Worm (Caenorhabditis elegans) whole organism, midembryonic: ENCODE measurements around the gene Y64G10A.10.

Source experiments
- T22C8.4 ChIP-seq: fragments of 200-800 bp; sonication (Bioruptor generic); IDR thresholded peaks from 2 replicates; pipeline ENCODE4 v1.3.6; 2022; ENCODE audit warnings: missing genetic modification characterization, missing compliant biosample characterization
- cog-1 ChIP-seq: sonication (generic microtip); optimal IDR thresholded peaks from 2 replicates; lab custom pipeline; 2016; ENCODE audit warnings: missing genetic modification characterization, missing compliant biosample characterization
- flt-1 ChIP-seq: fragments of 200-800 bp; sonication (Bioruptor generic); IDR thresholded peaks from 2 replicates; pipeline ENCODE4 v1.3.6; 2022; ENCODE audit warnings: missing genetic modification characterization, missing compliant biosample characterization
- klf-2 ChIP-seq: fragments of 200-800 bp; sonication (Bioruptor generic); conservative IDR thresholded peaks from 2 replicates; pipeline ENCODE4 v1.3.6; 2022; ENCODE audit warnings: missing genetic modification reagents, missing genetic modification characterization, missing compliant biosample characterization
- med-1 ChIP-seq: sonication (generic microtip); optimal IDR thresholded peaks from 2 replicates; lab custom pipeline; 2017; ENCODE audit warnings: missing genetic modification characterization, mild to moderate bottlenecking, missing compliant biosample characterization, antibody characterized with exemption, missing genetic modification reagents; ENCODE audit not compliant: insufficient read depth
- ref-1 ChIP-seq: fragments of 200-800 bp; sonication (Bioruptor generic); conservative IDR thresholded peaks from 2 replicates; pipeline ENCODE4 v1.3.6; 2022; ENCODE audit warnings: missing genetic modification reagents, missing genetic modification characterization, missing compliant biosample characterization
- tab-1 ChIP-seq: fragments of 200-800 bp; sonication (Bioruptor generic); IDR thresholded peaks from 2 replicates; pipeline ENCODE4 v1.3.6; 2022; ENCODE audit warnings: missing genetic modification characterization, missing compliant biosample characterization
- ztf-23 ChIP-seq: fragments of 200-800 bp; sonication (Bioruptor generic); IDR thresholded peaks from 2 replicates; pipeline ENCODE4 v1.3.6; 2022; ENCODE audit warnings: missing genetic modification reagents, missing genetic modification characterization, missing compliant biosample characterization
- ztf-29 ChIP-seq: fragments of 200-800 bp; sonication (Bioruptor generic); IDR thresholded peaks from 2 replicates; pipeline ENCODE4 v1.3.6; 2022; ENCODE audit warnings: missing genetic modification reagents, missing genetic modification characterization, missing compliant biosample characterization

Y64G10A.10 gene

DNA sequence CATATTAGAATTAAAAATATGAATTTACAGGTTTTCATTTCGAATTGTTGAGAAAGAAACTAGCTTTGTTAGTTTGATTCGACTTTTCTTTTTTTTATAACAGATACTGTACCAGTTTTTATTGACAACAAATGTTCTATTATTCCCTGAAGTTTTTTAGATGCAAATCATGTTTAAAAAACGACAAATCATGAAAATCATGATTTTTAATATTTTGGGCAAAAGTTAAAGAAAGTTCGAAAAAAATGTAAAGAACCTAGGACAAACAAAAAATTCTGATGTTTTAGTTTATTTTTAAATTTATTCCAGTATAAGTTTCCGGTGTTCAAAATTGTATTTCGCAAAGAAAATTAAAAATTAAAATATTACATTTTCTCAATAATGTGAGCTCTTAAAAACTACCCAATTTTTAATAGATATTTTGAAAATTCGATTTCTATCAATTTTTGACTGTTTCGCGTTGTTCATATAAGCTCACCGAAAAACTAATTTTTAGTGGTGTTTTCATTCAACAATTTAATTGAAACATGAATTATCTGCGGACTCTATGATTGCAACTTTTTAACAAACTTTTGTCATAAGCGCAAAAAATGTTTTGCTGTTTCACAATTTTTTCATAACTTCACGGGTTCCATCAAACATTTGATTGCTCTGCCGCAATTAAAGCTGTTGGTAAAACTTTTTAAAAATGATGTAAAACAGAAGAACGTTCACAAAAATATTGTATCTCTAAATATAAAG, at the start of gene Y64G10A.10:
TSS of gene Y64G10A.10 (minus strand) at position 51 of the 741 bp plus-strand sequence.
- TF ChIP-seq ztf-23 (GFP tag; lab: Robert Waterston, UW) (no peak), cog-1 (tag; lab: Kevin White, UChicago) (no peak), tab-1 (no peak)

DNA sequence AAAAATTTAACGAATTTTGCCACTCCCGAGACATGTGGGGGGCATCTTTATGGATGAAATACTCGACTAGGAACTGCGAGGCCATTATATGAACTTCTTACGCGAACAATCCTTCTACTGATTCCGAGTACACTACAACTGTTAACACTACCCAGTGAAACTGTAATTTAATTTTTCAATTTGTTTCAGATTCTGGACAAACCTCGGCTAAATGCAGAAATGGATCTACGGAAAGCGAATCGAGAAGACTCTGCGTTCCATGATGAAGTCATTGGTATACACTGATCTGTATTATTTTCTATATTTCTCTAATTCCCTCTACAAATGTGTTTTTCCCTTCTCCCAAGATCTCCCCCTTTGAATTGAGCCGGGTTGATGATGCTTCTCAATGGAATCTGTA, 43.7 kb upstream of the Y64G10A.10 start:
- no peak for TF ChIP-seq med-1
- no peak for TF ChIP-seq tab-1
- TF ChIP-seq T22C8.4 (GFP tag; lab: Robert Waterston, UW): no peak
- no peak for TF ChIP-seq ztf-29

DNA sequence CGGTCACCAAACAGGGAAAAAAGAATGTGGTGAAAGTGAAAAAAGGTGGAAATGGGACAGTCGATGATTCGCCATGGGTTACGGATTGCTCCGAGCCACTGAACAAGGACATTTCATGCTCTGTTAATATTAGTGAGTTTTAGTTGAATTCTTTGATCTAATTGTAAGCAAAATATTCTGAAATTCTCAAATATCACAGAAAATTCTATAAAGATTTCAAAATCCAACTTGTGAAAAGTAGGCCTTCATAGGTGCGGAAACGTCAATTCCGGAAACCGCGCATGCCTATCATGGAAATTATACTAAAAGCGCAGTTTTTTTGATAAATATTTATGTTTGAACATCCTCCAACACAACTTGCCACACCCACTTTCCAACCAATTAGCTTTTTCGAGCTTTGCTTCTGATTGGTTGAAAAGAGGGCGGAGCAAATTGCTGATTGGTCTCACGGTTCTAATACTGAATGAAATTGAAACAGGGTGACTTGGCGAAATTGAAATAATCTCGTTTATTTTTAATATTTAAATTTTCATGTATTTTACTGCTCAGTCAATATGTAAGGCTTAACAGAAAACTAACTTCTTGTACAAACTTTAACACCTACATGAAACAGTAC, 35.6 kb upstream of the Y64G10A.10 start:
- TF ChIP-seq T22C8.4 (GFP tag; lab: Robert Waterston, UW) (no peak), ztf-29 (no peak), tab-1 (no peak), flt-1 (GFP tag; lab: Robert Waterston, UW) (no peak), ref-1 (no peak), cog-1 (tag; lab: Kevin White, UChicago) (no peak), ztf-23 (GFP tag; lab: Robert Waterston, UW) (no peak), med-1 (no peak), klf-2 (GFP tag; lab: Robert Waterston, UW) (no peak)

DNA sequence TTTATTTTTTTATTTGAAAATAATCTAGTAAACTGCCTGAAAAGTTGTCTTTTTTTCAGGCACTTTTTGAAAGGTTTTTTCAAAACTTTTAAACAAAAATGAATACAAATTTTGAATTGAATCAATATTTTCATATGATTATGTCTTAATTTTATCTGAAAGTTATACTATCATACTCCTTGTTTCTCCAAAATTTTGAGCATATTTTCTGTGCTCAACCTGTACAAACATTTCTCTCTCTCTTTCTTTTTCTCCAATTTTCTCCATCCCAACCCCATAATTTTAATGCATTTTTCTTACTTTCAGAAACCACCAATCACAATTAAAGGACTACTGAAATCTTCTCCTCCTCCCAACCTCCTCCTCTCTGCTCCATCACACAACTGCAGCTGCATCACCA, 34.9 kb upstream of the Y64G10A.10 start, which contains the start of gene ilcr-1:
TSS of gene ilcr-1 (plus strand) at position 301 of the 400 bp plus-strand sequence.
- TF ChIP-seq flt-1 (GFP tag; lab: Robert Waterston, UW) (no peak), med-1 (no peak), cog-1 (tag; lab: Kevin White, UChicago) (no peak)

DNA sequence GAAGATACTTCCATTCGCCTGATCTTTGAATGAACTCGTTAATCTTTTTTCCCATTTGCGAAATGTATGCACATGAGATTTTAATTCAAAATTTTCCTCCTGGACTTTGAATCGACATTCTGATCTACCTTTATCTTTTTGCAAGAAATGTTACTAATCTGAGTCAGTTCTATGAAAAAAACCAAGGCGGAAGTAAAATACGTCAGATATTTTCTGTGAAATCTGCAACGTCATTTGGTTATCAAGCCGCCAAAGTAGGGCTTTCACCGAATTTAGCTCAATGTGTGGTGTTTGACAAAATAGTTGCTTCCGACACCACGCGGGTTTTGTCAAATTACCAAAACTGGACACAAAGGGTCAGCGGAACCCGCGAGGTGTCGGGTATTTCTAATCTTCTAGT, 33.6 kb upstream of the Y64G10A.10 start:
- TF ChIP-seq cog-1 (tag; lab: Kevin White, UChicago): no peak
- TF ChIP-seq ref-1: no peak
- TF ChIP-seq flt-1 (GFP tag; lab: Robert Waterston, UW): no peak
- no peak for TF ChIP-seq tab-1
- no peak for TF ChIP-seq med-1
- no peak for TF ChIP-seq ztf-29
- TF ChIP-seq klf-2 (GFP tag; lab: Robert Waterston, UW): no peak
- no peak for TF ChIP-seq T22C8.4 (GFP tag; lab: Robert Waterston, UW)
- TF ChIP-seq ztf-23 (GFP tag; lab: Robert Waterston, UW): no peak

DNA sequence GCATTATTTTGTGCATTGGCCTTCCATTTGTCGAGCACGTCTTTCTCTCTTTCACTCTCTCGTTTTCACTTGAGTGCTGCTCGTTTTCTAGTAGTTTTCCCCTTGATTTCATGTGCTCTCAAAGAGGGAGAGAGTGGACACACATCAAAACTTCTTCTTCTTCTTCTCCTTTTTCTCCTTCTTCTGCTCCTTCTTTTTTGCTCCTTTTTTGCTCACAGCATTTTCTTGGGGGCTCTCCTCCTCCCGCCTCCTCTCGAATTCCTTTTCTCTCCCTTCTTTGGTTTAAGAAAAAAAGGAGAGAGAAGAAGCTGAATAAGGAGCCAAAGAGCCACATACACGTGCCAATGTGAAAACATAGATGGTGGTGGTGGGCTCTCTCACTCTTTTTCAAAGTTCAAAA, 31.3 kb upstream of the Y64G10A.10 start:
- TF ChIP-seq ztf-29 (no peak), ref-1 (no peak), med-1 (no peak), T22C8.4 (GFP tag; lab: Robert Waterston, UW) (no peak), flt-1 (GFP tag; lab: Robert Waterston, UW) (no peak), ztf-23 (GFP tag; lab: Robert Waterston, UW) (no peak), tab-1 (no peak), klf-2 (GFP tag; lab: Robert Waterston, UW) (no peak), cog-1 (tag; lab: Kevin White, UChicago) (no peak)

DNA sequence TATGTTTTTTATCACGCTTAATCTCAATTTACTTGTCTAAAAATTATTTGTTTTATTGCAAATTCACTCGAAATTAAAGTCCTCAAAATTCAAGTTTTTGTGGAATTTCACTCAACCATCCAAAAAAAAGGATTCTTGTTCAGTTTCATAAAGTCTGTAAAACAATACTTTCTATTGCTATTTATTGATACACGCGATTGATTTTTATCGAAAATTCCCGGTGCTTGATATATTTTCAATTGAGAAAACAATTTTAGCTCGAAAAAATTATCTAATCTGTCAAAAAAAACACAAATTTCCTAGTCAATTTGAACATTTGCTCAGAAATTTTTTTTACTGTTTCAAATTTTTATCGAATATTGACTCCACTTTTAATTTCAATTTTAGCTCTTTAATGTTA, 28.7 kb upstream of the Y64G10A.10 start:
- TF ChIP-seq ztf-29 (no peak), T22C8.4 (GFP tag; lab: Robert Waterston, UW) (no peak), tab-1 (no peak), cog-1 (tag; lab: Kevin White, UChicago) (no peak), ref-1 (no peak), flt-1 (GFP tag; lab: Robert Waterston, UW) (no peak), klf-2 (GFP tag; lab: Robert Waterston, UW) (no peak), ztf-23 (GFP tag; lab: Robert Waterston, UW) (no peak), med-1 (no peak)

DNA sequence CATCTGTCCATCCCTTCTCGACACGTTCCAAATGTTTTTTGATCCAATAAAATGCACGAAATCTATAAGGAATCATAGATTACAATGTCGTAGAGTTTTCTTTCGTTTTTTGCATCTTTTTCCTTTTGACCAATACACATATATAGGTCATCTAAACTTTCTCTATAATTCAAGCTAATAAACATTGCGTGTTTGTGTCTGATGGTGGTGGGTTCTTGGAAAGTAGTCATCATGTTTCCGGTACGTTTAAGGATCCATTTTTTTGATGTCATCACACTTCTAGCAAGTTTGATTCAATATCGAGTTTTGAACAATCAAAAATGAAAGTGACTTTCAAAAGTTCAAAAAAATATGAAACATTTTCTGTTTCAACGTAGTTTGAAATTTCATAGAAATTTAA, 27.6 kb upstream of the Y64G10A.10 start:
- TF ChIP-seq med-1 (no peak), ztf-29 (no peak), T22C8.4 (GFP tag; lab: Robert Waterston, UW) (no peak), ztf-23 (GFP tag; lab: Robert Waterston, UW) (no peak), tab-1 (no peak), flt-1 (GFP tag; lab: Robert Waterston, UW) (no peak), klf-2 (GFP tag; lab: Robert Waterston, UW) (no peak), cog-1 (tag; lab: Kevin White, UChicago) (no peak), ref-1 (no peak)

DNA sequence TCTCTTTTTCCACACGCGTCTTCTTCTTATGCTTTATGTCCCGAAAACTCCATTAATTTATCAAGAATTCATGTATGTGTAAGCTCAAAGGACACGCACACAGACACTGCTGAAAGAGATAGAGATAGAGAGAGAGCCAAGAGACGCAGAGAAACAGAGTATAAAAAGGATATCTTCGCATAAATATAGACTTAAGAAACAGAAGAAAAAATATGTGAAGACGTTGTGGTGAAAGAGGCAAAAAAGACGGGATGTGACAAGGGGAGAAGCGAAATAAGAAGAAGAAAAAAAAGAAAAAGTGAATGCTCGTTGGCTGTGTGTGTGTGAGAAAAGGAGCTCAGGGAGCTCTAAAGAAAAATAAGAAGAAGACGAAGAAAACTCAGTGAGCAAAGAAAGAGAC, 19.5 kb upstream of the Y64G10A.10 start:
- no peak for TF ChIP-seq ref-1
- TF ChIP-seq ztf-29: no peak
- no peak for TF ChIP-seq flt-1 (GFP tag; lab: Robert Waterston, UW)
- no peak for TF ChIP-seq med-1
- no peak for TF ChIP-seq klf-2 (GFP tag; lab: Robert Waterston, UW)
- TF ChIP-seq T22C8.4 (GFP tag; lab: Robert Waterston, UW): no peak
- no peak for TF ChIP-seq cog-1 (tag; lab: Kevin White, UChicago)
- no peak for TF ChIP-seq ztf-23 (GFP tag; lab: Robert Waterston, UW)
- no peak for TF ChIP-seq tab-1

DNA sequence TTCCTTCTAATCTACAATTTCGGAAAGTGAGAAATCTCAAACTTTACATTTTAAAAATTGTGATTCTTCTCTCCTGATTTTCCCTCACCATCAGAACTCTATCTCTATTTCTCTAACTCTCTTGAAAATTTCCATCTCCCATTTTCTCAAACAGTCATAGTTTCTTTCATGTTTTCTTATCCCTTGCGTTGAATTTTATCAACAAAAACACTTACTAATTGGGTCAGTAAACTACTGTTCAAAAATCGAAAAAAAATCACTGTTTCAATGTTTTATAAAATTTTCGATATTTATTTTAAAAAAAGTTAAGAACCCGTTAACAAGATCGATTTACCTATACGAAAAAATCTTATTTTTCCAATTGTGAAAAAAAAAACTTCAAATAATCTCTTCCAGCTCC, 18.0 kb upstream of the Y64G10A.10 start:
- TF ChIP-seq flt-1 (GFP tag; lab: Robert Waterston, UW): no peak
- TF ChIP-seq cog-1 (tag; lab: Kevin White, UChicago): no peak
- no peak for TF ChIP-seq T22C8.4 (GFP tag; lab: Robert Waterston, UW)
